Worm (Caenorhabditis elegans): ENCODE results near the gene vnut-1.
A peak's percentile ranks its signal among the peaks of the same experiment; 100 is the strongest.

vnut-1 gene

ce11 chrII:14527104-14527503 lies 37.5 kb downstream of the vnut-1 start:
- TF ChIP-seq efl-1 (optimal IDR thresholded peaks at IDR 0.05) (no peak), efl-1 (GFP tag; optimal IDR thresholded peaks at IDR 0.05 in 1 of 2) (peak in 1 of 2 experiments; percentile 57), ceh-82 (tag; optimal IDR thresholded peaks at IDR 0.05) (no peak), unc-30 (tag; optimal IDR thresholded peaks at IDR 0.05) (no peak), nhr-76 (tag; optimal IDR thresholded peaks at IDR 0.05) (no peak), swsn-7 (tag; optimal IDR thresholded peaks at IDR 0.05) (no peak)

- TF ChIP-seq pax-3 (tag; optimal IDR thresholded peaks at IDR 0.05) = peak; percentile 87
- peak; percentile 68 for TF ChIP-seq sox-4 (tag; optimal IDR thresholded peaks at IDR 0.05)
- peak; percentile 60 to 79 for TF ChIP-seq lin-35 (GFP tag; optimal IDR thresholded peaks at IDR 0.05)
- peak; percentile 88 for TF ChIP-seq fkh-8 (tag; optimal IDR thresholded peaks at IDR 0.05)
- no peak for TF ChIP-seq grh-1 (GFP tag; IDR thresholded peaks at IDR 0.05)
- TF ChIP-seq nhr-85 (tag) = peak; percentile 81
- TF ChIP-seq lin-14 (GFP tag; optimal IDR thresholded peaks at IDR 0.05) = no peak
- peak; percentile 78 for TF ChIP-seq mep-1 (tag; optimal IDR thresholded peaks at IDR 0.05)
- TF ChIP-seq snu-23 (GFP tag; optimal IDR thresholded peaks at IDR 0.05) = peak; percentile 88
- TF ChIP-seq ztf-11 (tag; optimal IDR thresholded peaks at IDR 0.05) = peak in 1 of 2 experiments; percentile 73
- TF ChIP-seq ceh-63 (GFP tag; optimal IDR thresholded peaks at IDR 0.05) = no peak
- TF ChIP-seq nhr-76 (tag; optimal IDR thresholded peaks at IDR 0.05) = no peak
- TF ChIP-seq efl-1 (optimal IDR thresholded peaks at IDR 0.05) = peak; percentile 73
- peak; percentile 57 to 93 for TF ChIP-seq efl-1 (GFP tag; optimal IDR thresholded peaks at IDR 0.05 in 1 of 2)
- peak; percentile 93 to 98 for TF ChIP-seq lsy-2 (tag; optimal IDR thresholded peaks at IDR 0.05)
- TF ChIP-seq blmp-1 (tag; optimal IDR thresholded peaks at IDR 0.05) = peak; percentile 49
- TF ChIP-seq tbx-2 (tag; optimal IDR thresholded peaks at IDR 0.05) = peak; percentile 71
- peak; percentile 56 to 68 (median 61) for TF ChIP-seq dpl-1 (GFP tag; optimal IDR thresholded peaks at IDR 0.05)
- no peak for TF ChIP-seq Y116A8C.19 (tag; optimal IDR thresholded peaks at IDR 0.05; ENCODE audit: borderline replicate concordance)
- TF ChIP-seq F16B12.6 (tag; optimal IDR thresholded peaks at IDR 0.05) = peak; percentile 84
- TF ChIP-seq rnt-1 (tag; optimal IDR thresholded peaks at IDR 0.05) = no peak
- peak; percentile 24 for TF ChIP-seq egl-13 (tag; optimal IDR thresholded peaks at IDR 0.05)
- TF ChIP-seq nhr-77 (tag; optimal IDR thresholded peaks at IDR 0.05) = peak; percentile 94
- peak; percentile 62 for TF ChIP-seq nhr-90 (tag; optimal IDR thresholded peaks at IDR 0.05; ENCODE audit: poor library complexity)
- TF ChIP-seq lin-15B (tag; optimal IDR thresholded peaks at IDR 0.05) = peak; percentile 39
- peak; percentile 21; the same call in 1 of the 2 replicates for TF ChIP-seq unc-98 (GFP tag; IDR thresholded peaks at IDR 0.05)
- TF ChIP-seq dsc-1 (tag; optimal IDR thresholded peaks at IDR 0.05) = peak; percentile 67
- TF ChIP-seq snpc-4 (tag; optimal IDR thresholded peaks at IDR 0.05) = peak; percentile 51
- peak in 1 of 3 experiments; percentile 51 for TF ChIP-seq ceh-82 (tag; optimal IDR thresholded peaks at IDR 0.05)
- peak; percentile 89 for TF ChIP-seq vab-15 (tag; optimal IDR thresholded peaks at IDR 0.05)
- TF ChIP-seq efl-3 (GFP tag; optimal IDR thresholded peaks at IDR 0.05) = no peak
- TF ChIP-seq C16A3.4 (tag; optimal IDR thresholded peaks at IDR 0.05) = peak; percentile 88
- TF ChIP-seq nhr-20 (tag; optimal IDR thresholded peaks at IDR 0.05) = peak; percentile 81
- TF ChIP-seq lin-39 (tag; optimal IDR thresholded peaks at IDR 0.05) = no peak
- TF ChIP-seq ceh-90 (tag; optimal IDR thresholded peaks at IDR 0.05) = peak; percentile 40
- TF ChIP-seq fkh-4 (tag; optimal IDR thresholded peaks at IDR 0.05; ENCODE audit: borderline replicate concordance) = peak; percentile 59
- TF ChIP-seq swsn-7 (tag; optimal IDR thresholded peaks at IDR 0.05) = peak; percentile 62
- TF ChIP-seq mdl-1 (tag; optimal IDR thresholded peaks at IDR 0.05) = peak in 1 of 2 experiments; percentile 9
- peak; percentile 61 for TF ChIP-seq lin-13 (GFP tag; optimal IDR thresholded peaks at IDR 0.05)
- peak; percentile 75 for TF ChIP-seq nhr-47 (tag; optimal IDR thresholded peaks at IDR 0.05)
- TF ChIP-seq aly-2 (tag; optimal IDR thresholded peaks at IDR 0.05) = peak; percentile 46
- peak; percentile 54 for TF ChIP-seq C04F5.9 (tag; optimal IDR thresholded peaks at IDR 0.05)
- TF ChIP-seq nhr-71 (tag; optimal IDR thresholded peaks at IDR 0.05) = peak; percentile 86
- peak in 1 of 6 experiments; percentile 38 for TF ChIP-seq elt-3 (tag; optimal IDR thresholded peaks at IDR 0.05)
- TF ChIP-seq elt-2 (tag; optimal IDR thresholded peaks at IDR 0.05) = peak; percentile 67
- peak; percentile 65 for TF ChIP-seq xbp-1 (tag; optimal IDR thresholded peaks at IDR 0.05)
- TF ChIP-seq skn-1 (tag; optimal IDR thresholded peaks at IDR 0.05) = peak; percentile 30
- peak; percentile 69 for TF ChIP-seq nhr-19 (GFP tag; conservative IDR thresholded peaks at IDR 0.05)
Observed at ce11 chrII:14528233-14528802, 38.7 kb downstream of the vnut-1 start, which contains the start of the genes F57C2.5 and spat-1. Gene F57C2.5 (minus strand): TSS chrII:14528239. Gene spat-1 (plus strand): TSS chrII:14528752.
